Worm (Caenorhabditis elegans) whole organism, early embryonic: ENCODE results near the gene lin-29.

Experiments
- B0310.2 ChIP-seq: sonication (generic microtip); optimal IDR thresholded peaks from 2 replicates; lab custom pipeline; 2016; ENCODE audit warnings: mild to moderate bottlenecking, missing genetic modification characterization, missing compliant biosample characterization
- ama-1 ChIP-seq: fragments of 150-350 bp; optimal IDR thresholded peaks from 2 replicates; lab custom pipeline; 2014
- flt-1 ChIP-seq: fragments of 200-800 bp; sonication (Bioruptor generic); IDR thresholded peaks from 2 replicates; pipeline ENCODE4 v1.3.6; 2022; ENCODE audit warnings: missing genetic modification characterization, missing compliant biosample characterization
- hmg-4 ChIP-seq: fragments of 200-800 bp; sonication (Bioruptor generic); optimal IDR thresholded peaks from 2 replicates; lab custom pipeline; 2018; ENCODE audit warnings: mild to moderate bottlenecking, missing genetic modification characterization, missing compliant biosample characterization

DNA sequence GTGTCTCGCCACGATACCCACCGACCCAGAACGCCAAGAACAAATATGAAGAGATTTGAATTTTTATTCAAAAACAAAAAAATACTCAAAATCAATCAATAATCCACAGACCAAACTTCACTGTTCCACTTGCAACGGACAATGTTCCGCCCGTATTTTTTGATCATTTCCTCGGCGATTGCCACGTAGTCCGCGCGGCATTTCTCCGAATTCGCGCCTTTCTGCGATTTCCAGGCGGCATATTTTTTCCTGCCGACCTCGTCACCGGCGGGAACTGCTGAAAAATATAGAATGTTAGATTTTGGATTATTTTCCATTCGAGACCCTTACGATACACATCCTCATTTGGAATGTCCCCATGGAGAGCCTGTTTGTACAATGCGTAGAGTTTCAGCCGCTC is 37.1 kb upstream of the lin-29 start:
- no peak for TF ChIP-seq hmg-4
- no peak for TF ChIP-seq ama-1
- TF ChIP-seq flt-1 (GFP tag; lab: Robert Waterston, UW), result no peak
- no peak for TF ChIP-seq B0310.2
